Fruit fly (Drosophila melanogaster) whole organism, larva: ENCODE measurements around the gene stumps.

Experiments
- noc ChIP-seq: fragments of 200-800 bp; sonication (Bioruptor generic); optimal IDR thresholded peaks from 3 replicates; lab custom pipeline; 2019; ENCODE audit warnings: missing biosample characterization, mild to moderate bottlenecking, missing genetic modification characterization, moderate library complexity

The stumps gene

dm6 chr3R:14625215-14626156 lies 48.5 kb downstream of the stumps start, which contains the start of the genes put and His4r:
put (minus strand) TSS chr3R:14625703.
His4r (plus strand) TSS chr3R:14625755.
- TF ChIP-seq noc: no peak

- no peak for TF ChIP-seq noc
Measured at dm6 chr3R:14626781-14627180, 49.8 kb downstream of the stumps start.

dm6 chr3R:14630119-14630623 lies 53.2 kb downstream of the stumps start, which contains the start of gene Cad88C:
Cad88C (plus strand) TSS chr3R:14630478.
- no peak for TF ChIP-seq noc

- TF ChIP-seq noc: no peak
Measured at dm6 chr3R:14631911-14632310, 54.9 kb downstream of the stumps start.

dm6 chr3R:14642463-14642862 lies 65.4 kb downstream of the stumps start, which contains the start of gene CG7886:
CG7886 (minus strand) TSS chr3R:14642563.
- TF ChIP-seq noc: no peak

- peak; percentile 96 for TF ChIP-seq noc
Measured at dm6 chr3R:14649307-14650239, 72.6 kb downstream of the stumps start.

dm6 chr3R:14650367-14650766 lies 73.3 kb downstream of the stumps start:
- TF ChIP-seq noc: no peak

dm6 chr3R:14651076-14651662 lies 74.2 kb downstream of the stumps start:
- peak; percentile 3 for TF ChIP-seq noc

- TF ChIP-seq noc: no peak
Measured at dm6 chr3R:14652301-14652880, 75.4 kb downstream of the stumps start.

- no peak for TF ChIP-seq noc
Measured at dm6 chr3R:14653039-14653852, 76.2 kb downstream of the stumps start.

- TF ChIP-seq noc: no peak
Measured at dm6 chr3R:14654231-14654975, 77.4 kb downstream of the stumps start.

dm6 chr3R:14654976-14655896 lies 78.2 kb downstream of the stumps start:
- TF ChIP-seq noc: peak; percentile 96
